Fruit fly (Drosophila melanogaster): Measurements from ENCODE around the gene ND-13A.

The ND-13A gene

DNA sequence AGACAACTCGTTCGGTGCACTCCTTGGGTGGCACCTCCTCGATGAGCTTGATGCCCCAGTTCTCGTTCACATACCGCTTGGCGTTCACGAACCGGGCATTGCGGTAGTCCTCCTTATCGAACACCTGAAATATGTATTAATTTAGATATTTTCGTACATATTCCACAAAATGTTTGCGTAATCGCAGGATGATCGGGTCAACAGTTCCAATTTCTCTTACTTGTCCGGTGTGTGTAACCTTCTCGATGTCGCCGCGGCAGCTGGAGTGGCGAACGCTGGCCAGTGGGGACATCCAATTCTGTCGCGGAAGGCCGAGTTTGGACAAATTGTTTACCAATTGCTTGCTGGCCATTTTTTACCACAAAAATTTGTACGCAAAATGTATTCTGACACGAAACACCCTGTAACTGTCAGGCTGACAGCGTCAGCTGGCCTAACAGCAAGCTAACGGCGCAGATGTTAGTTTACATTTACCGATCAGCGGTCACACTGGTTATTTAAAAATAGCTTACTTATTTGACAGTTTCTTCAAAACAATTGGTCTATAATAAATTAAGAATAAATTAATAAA, at the start of gene ND-13A:
Gene ND-13A, minus strand, starts transcription at position 499 of the 571 bp plus-strand sequence.
- TF ChIP-seq CG8478 (optimal IDR thresholded peaks at IDR 0.05) (no peak), CTCF (optimal IDR thresholded peaks at IDR 0.05) (no peak)

- TF ChIP-seq CTCF (optimal IDR thresholded peaks at IDR 0.05) (no peak), CG8478 (optimal IDR thresholded peaks at IDR 0.05) (no peak)
Measured at dm6 chr2L:5149630-5150255, 49.7 kb upstream of the ND-13A start.

- TF ChIP-seq CTCF (optimal IDR thresholded peaks at IDR 0.05) (no peak), CG8478 (optimal IDR thresholded peaks at IDR 0.05) (no peak)
Measured at dm6 chr2L:5147876-5148275, 47.8 kb upstream of the ND-13A start.

DNA sequence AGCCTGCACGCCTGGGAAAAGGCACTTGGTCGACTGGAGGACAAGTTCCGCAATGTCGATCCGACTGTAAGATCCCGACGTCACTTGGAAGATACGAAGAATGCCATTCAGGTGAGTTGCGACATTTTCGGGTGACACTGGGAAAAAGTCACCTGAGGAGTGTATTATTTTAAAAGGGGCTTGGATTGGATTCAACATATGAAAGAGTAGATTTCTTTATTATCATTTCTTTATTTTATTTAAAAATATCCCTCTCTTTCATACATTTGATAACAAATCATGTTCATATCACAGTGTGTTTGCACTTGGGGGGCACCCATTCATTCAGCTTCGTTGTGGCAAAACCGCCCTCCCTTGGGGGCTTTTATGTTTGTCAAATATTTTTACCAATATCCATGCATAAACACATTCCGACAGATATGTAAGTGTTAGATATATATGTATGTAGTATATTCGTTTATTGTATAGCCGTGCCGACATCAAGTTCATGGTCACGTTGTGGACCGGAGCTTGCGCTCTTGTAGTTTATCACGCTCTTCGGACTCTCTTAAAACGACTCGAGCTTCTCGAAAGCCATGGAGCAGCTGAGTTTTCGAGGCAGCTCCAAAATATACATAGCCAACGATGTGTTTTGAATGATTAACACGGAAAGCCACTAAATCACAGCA, 47.2 kb upstream of the ND-13A start:
- no peak for TF ChIP-seq CG8478 (optimal IDR thresholded peaks at IDR 0.05)
- no peak for TF ChIP-seq CTCF (optimal IDR thresholded peaks at IDR 0.05)

DNA sequence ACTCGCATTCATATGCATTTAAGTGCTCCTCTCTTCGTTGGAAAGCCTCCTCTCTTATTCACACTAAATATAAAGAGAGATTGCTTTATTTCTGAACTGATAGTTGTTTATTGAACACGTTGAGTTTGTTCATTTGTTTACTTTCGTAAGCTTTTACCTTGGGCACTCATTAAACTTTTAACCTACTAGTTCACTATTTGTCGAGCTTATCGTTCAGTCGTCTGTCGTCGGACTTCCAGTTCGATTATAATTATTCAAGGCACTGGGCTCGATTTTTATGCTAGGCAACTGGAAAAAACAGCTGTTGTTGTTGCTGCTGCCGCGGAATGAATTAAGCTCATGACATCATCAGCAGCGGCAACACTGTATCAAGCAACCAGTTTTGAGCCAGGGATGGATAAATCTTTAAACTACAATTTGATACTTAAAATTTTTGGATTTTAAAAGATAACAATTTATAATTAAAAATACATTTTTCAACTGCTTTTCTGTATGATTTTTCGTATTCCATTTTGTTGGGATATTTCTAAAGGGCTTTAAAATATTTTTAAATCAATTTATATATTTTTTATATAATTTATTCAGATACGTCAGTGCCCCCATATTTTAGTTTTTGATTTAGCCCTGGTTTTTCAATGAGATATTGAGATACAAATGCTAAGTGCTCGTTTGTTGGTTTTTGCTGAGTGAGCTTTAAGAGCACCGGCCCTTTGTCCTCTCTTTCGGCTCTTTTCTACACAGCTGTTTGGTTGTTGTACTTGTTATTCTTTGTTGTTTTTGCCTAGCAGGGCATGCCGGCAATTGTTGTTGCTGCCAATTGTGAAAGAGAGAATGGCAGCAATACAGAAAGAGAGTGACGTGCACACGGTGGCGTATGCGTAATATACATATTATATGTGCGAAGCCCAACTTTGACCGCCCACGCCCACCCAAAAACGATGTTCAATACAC, 45.4 kb upstream of the ND-13A start:
- TF ChIP-seq CTCF (optimal IDR thresholded peaks at IDR 0.05) (no peak), CG8478 (optimal IDR thresholded peaks at IDR 0.05) (no peak)

DNA sequence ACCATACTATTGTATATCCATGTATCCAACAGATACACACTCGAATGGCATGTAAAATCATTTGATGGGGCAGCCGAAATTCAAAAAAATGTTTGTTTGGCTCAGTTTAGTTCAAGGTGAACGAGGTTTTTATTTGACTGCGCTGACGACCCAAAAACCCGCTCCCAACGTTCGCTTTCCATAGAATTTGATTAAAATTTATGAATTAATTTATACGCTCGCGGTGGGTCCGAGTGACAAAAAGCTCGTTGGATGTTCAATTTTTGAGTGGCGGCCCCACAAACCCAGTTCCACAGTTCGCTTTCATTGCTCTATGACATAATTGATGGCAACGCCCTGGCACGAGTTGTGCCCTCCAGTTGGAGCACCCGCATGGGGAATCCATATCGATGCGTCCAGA, 19.6 kb upstream of the ND-13A start:
- TF ChIP-seq CTCF (optimal IDR thresholded peaks at IDR 0.05): no peak
- no peak for TF ChIP-seq CG8478 (optimal IDR thresholded peaks at IDR 0.05)

DNA sequence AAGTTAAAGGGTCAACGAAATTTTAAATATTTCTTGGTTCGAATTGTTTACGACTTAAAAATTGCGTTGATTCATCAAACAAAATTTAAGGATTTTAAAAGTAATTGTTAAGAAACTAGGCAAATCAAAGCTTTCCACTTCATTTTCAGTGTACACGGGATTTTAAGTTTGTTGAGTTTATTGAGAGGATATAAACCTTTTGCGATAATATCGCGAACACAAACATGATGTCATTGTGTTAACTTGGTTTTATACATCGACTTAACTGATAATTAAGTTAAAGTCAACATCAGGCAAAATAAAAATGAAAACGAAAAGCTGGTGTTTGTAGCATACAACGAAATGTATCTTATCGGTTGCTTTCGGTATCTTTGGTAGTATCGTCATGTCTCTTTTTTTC, 17.0 kb upstream of the ND-13A start:
- TF ChIP-seq CTCF (optimal IDR thresholded peaks at IDR 0.05): no peak
- no peak for TF ChIP-seq CG8478 (optimal IDR thresholded peaks at IDR 0.05)

DNA sequence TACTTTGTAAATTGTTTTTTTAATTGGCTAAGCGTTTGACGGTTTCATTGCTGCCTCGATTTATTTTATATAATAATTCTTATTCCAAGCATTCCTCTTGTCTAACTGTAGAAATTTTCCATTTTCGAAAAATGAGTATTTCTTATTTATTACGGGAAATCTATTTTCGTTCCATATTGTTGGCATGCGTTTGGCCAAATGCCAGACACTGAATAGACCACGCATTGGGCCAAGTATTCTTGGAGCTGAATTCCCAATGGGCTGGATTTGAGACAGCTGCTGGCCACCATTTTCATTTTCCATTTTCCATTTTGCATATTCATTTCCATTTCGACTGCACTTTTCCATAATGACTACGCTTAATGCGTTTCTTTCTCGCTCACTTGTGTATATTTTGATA, 16.4 kb upstream of the ND-13A start:
- TF ChIP-seq CTCF (optimal IDR thresholded peaks at IDR 0.05) (no peak), CG8478 (optimal IDR thresholded peaks at IDR 0.05) (no peak)

DNA sequence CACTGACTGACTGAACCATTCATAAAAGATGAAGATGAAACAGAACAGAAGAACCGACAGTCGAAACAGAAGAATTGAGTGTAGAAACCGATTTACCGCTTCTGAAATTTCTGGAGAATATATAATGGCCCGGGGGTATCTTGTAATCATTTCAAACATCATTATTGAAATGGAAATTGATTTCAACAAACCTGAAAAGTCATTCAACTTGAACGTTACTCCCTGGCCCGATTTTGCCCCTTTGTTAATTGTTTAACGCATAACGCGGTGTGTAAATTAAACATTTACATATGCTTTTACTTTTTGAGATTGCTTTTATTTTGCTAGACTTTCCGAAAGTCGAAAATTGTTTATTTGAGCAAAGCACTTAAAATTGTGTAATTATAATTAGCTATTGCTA, 14.8 kb upstream of the ND-13A start:
- no peak for TF ChIP-seq CTCF (optimal IDR thresholded peaks at IDR 0.05)

DNA sequence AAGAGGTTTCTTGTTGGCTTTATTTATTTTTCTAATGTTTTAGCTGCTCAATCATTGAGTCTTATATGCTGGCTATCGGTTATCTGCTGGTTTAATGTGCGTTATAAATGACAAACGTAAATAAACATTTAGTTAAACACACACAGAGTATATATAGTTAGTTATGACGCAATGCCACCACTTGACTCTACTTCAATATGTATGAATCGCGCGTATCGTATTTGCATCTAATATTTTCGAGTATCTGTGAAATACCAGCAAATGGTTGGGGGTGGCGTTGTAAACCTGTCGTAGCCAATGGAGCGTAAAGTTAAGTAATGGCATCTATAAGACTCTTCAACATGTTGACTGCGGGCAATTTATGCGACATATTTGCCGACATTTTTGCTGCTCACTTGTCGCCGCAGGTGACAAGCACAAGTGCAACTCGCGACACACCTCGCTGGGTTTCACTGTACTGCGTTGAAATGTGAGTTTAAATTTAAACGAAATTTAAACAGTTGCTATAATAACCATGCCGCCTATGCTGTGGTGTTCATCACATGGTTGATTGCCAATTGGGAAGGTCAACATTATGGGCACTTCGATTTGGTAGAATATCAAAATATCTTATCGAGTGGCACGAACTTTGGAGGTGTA, 13.5 kb upstream of the ND-13A start:
- TF ChIP-seq CG8478 (optimal IDR thresholded peaks at IDR 0.05): no peak
- no peak for TF ChIP-seq CTCF (optimal IDR thresholded peaks at IDR 0.05)

DNA sequence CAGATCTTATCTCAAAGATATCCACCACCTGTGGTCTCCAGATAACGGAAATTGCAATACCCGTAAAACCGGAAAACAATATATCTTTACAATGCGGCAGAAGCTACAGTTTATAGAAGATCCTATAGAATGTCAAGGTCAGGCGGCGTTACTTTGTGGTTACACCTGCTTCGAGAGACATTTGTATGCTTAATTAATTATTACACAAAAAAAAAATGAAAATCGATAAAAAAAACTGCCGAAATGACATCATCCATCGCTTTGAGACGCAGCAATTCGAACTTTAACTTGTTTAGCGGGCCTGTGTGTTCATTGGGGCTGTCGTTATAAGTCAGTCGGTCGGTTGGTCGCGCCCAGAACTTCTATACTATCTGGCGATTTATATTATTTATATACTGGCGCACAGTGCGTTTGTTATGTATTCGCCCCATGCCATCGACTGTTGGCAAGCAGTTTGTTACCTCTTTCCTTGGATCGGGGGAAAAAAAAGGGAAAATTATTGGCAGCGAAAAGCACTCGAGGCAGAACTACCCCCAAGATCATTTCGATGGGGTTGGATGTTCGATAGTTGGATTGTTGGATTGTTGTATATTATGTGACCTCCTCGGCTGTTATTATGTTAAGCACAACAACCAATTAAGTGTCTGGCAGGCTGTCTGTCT, 11.3 kb upstream of the ND-13A start:
- TF ChIP-seq CTCF (optimal IDR thresholded peaks at IDR 0.05) (no peak), CG8478 (optimal IDR thresholded peaks at IDR 0.05) (no peak)

dm6 chr2L:5109059-5109458, 9.0 kb upstream of the ND-13A start:
- TF ChIP-seq CG8478 (optimal IDR thresholded peaks at IDR 0.05) (no peak), CTCF (optimal IDR thresholded peaks at IDR 0.05) (no peak)

DNA sequence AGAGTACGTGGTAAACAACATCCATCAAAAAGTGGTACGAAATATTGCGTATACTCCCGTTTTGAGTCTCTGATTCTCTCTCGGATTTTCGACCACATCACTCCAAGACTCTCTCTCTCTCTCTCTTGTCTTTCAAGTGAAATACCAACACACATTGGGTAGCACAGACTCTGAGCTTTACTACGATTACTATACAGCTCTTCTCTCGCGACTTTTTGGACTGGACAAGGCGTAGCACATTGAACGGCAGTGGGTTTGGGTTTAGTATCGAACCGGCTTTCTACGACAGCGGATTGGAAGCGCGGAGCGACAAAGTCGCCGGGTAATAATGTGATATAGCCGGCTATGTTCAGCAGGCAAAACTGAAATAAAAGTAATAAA, 8.2 kb upstream of the ND-13A start:
- TF ChIP-seq CTCF (optimal IDR thresholded peaks at IDR 0.05) (no peak), CG8478 (optimal IDR thresholded peaks at IDR 0.05) (no peak)

DNA sequence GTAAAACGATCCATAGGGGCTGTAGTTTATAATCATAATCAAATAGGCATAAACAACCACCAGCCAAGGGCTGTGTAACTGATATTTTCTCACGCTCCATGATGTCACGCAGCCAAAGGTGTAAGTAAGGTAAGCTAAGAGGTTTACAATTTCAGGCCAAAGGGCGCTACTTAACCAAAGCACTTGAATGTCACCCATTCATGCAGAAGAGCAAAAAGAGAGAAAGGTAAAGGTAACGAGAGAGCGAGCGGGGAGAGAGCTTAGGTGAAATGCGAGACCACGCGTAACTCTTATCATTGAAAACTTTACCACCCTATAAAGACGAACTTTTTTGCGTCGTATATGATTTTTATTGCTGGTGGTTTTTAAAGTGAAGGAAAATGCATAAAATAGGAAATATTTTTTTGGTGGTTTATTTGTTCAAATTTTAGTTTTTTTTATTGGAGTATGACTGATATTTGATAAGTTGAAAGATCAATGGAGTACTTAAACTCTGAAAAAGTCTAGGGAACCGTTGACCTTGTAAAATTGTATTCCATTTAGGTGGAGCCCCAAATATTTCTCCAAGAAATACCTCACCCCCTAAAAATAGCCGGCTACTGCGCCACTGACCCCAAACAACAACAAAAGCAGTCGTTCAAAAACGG, 7.7 kb upstream of the ND-13A start:
- TF ChIP-seq CG8478 (optimal IDR thresholded peaks at IDR 0.05): no peak
- no peak for TF ChIP-seq CTCF (optimal IDR thresholded peaks at IDR 0.05)
